Fruit fly (Drosophila melanogaster): Measurements from ENCODE around the gene CG43131.

- TF ChIP-seq tai (GFP tag; optimal IDR thresholded peaks at IDR 0.05) (no peak), rgr (GFP tag; optimal IDR thresholded peaks at IDR 0.05) (no peak), lola (GFP tag; optimal IDR thresholded peaks at IDR 0.05) (no peak), sv (GFP tag; optimal IDR thresholded peaks at IDR 0.05) (no peak), pan (optimal IDR thresholded peaks at IDR 0.05) (no peak), h (GFP tag; optimal IDR thresholded peaks at IDR 0.05) (no peak), foxo (GFP tag; optimal IDR thresholded peaks at IDR 0.05) (no peak), usp (GFP tag; optimal IDR thresholded peaks at IDR 0.05) (no peak), fru (GFP tag; optimal IDR thresholded peaks at IDR 0.05) (no peak)
Measured at dm6 chr3R:5115448-5115847, 6.5 kb upstream of the CG43131 start.

Measured in whole organism, wandering third instar larva.